Fruit fly (Drosophila melanogaster): ENCODE data around the gene BORCS6.

BORCS6 gene

dm6 chr3L:531280-531853 is 9.3 kb upstream of the BORCS6 start (continued):
- TF ChIP-seq spab (GFP tag; optimal IDR thresholded peaks at IDR 0.05) (peak; percentile 73), fd85E (GFP tag; optimal IDR thresholded peaks at IDR 0.05) (no peak), acj6 (GFP tag; optimal IDR thresholded peaks at IDR 0.05) (peak; percentile 58), CG4318 (GFP tag; optimal IDR thresholded peaks at IDR 0.05) (peak; percentile 12), CG10631 (GFP tag; optimal IDR thresholded peaks at IDR 0.05) (peak; percentile 83), salr (GFP tag; optimal IDR thresholded peaks at IDR 0.05) (peak in 1 of 2 experiments; percentile 49), CG6792 (GFP tag; optimal IDR thresholded peaks at IDR 0.05) (peak; percentile 62), CG8319 (GFP tag; optimal IDR thresholded peaks at IDR 0.05) (peak; percentile 64), Eip78C (GFP tag) (peak; percentile 89), Ets96B (tag; optimal IDR thresholded peaks at IDR 0.05) (peak; percentile 93), Blimp-1 (GFP tag; optimal IDR thresholded peaks at IDR 0.05) (peak; percentile 69), svp (GFP tag) (peak; percentile 70), Hr39 (GFP tag; optimal IDR thresholded peaks at IDR 0.05) (no peak), pdm3 (GFP tag; optimal IDR thresholded peaks at IDR 0.05) (peak; percentile 19), lz (GFP tag; optimal IDR thresholded peaks at IDR 0.05) (peak; percentile 24), CG3919 (GFP tag; optimal IDR thresholded peaks at IDR 0.05) (peak; percentile 67), CG6854 (GFP tag; optimal IDR thresholded peaks at IDR 0.05) (peak; percentile 80), Eip93F (GFP tag; optimal IDR thresholded peaks at IDR 0.05) (no peak), Ets21C (GFP tag; optimal IDR thresholded peaks at IDR 0.05) (no peak), vri (GFP tag; optimal IDR thresholded peaks at IDR 0.05) (peak; percentile 77), CG8119 (GFP tag; IDR thresholded peaks at IDR 0.05) (peak; percentile 76), Sox102F (GFP tag; optimal IDR thresholded peaks at IDR 0.05) (peak; percentile 11), CG1621 (tag; optimal IDR thresholded peaks at IDR 0.05) (peak; percentile 60), Eip75B (GFP tag; optimal IDR thresholded peaks at IDR 0.05) (peak; percentile 37), CG32006 (GFP tag; optimal IDR thresholded peaks at IDR 0.05) (peak; percentile 75), dsx (GFP tag; optimal IDR thresholded peaks at IDR 0.05; ENCODE audit: poor library complexity, severe bottlenecking) (peak; percentile 88), CG16779 (tag; optimal IDR thresholded peaks at IDR 0.05) (peak; percentile 76), OdsH (GFP tag; optimal IDR thresholded peaks at IDR 0.05) (peak; percentile 55), ss (GFP tag; optimal IDR thresholded peaks at IDR 0.05) (peak; percentile 89 to 91), CG8632 (GFP tag; optimal IDR thresholded peaks at IDR 0.05) (peak; percentile 86), net (GFP tag; optimal IDR thresholded peaks at IDR 0.05) (peak; percentile 8), Lpt (GFP tag; optimal IDR thresholded peaks at IDR 0.05) (no peak), CG6163 (GFP tag; IDR thresholded peaks at IDR 0.05) (peak; percentile 84)

- TF ChIP-seq acj6 (GFP tag; optimal IDR thresholded peaks at IDR 0.05) (peak; percentile 17), CG8632 (GFP tag; optimal IDR thresholded peaks at IDR 0.05) (no peak), CG7368 (GFP tag; optimal IDR thresholded peaks at IDR 0.05) (peak; percentile 2), Met (GFP tag; optimal IDR thresholded peaks at IDR 0.05) (peak; percentile 28), fd59A (GFP tag; optimal IDR thresholded peaks at IDR 0.05) (no peak), CG6854 (GFP tag; optimal IDR thresholded peaks at IDR 0.05) (no peak), eg (GFP tag; IDR thresholded peaks at IDR 0.05) (peak; percentile 68), CG15336 (GFP tag; IDR thresholded peaks at IDR 0.05) (peak; percentile 66), cyc (GFP tag; optimal IDR thresholded peaks at IDR 0.05) (no peak), OdsH (GFP tag; optimal IDR thresholded peaks at IDR 0.05) (peak; percentile 7), esn (GFP tag; optimal IDR thresholded peaks at IDR 0.05) (peak; percentile 38), Ets21C (GFP tag; optimal IDR thresholded peaks at IDR 0.05) (no peak), CG6792 (GFP tag; optimal IDR thresholded peaks at IDR 0.05) (no peak), ss (GFP tag; optimal IDR thresholded peaks at IDR 0.05) (no peak), CG1621 (tag; optimal IDR thresholded peaks at IDR 0.05) (no peak), spab (GFP tag; optimal IDR thresholded peaks at IDR 0.05) (no peak), Gug (GFP tag; IDR thresholded peaks at IDR 0.05) (no peak), CG3032 (tag; optimal IDR thresholded peaks at IDR 0.05) (no peak), CG11294 (GFP tag; IDR thresholded peaks at IDR 0.05) (peak; percentile 36; the same call in 1 of the 2 replicates), Ets96B (tag; optimal IDR thresholded peaks at IDR 0.05) (no peak), CG11762 (GFP tag; optimal IDR thresholded peaks at IDR 0.05; ENCODE audit: insufficient read depth) (no peak), Hr39 (GFP tag; optimal IDR thresholded peaks at IDR 0.05) (no peak), Smox (GFP tag; optimal IDR thresholded peaks at IDR 0.05) (peak; percentile 6), fkh (GFP tag; optimal IDR thresholded peaks at IDR 0.05) (no peak), Eip78C (GFP tag) (peak; percentile 72), CG6163 (GFP tag; IDR thresholded peaks at IDR 0.05) (0 out of 3 replicates have a peak, but pooled peaks have one; percentile 46), Blimp-1 (GFP tag; optimal IDR thresholded peaks at IDR 0.05) (no peak), pdm3 (GFP tag; optimal IDR thresholded peaks at IDR 0.05) (peak; percentile 31), CG3919 (GFP tag; optimal IDR thresholded peaks at IDR 0.05) (peak; percentile 1), achi (GFP tag; optimal IDR thresholded peaks at IDR 0.05) (no peak), svp (GFP tag) (no peak), Lpt (GFP tag; optimal IDR thresholded peaks at IDR 0.05) (no peak), CG32006 (GFP tag; optimal IDR thresholded peaks at IDR 0.05) (peak; percentile 56)
Measured at dm6 chr3L:533807-534206, 6.8 kb upstream of the BORCS6 start.
